Fruit fly (Drosophila melanogaster) whole organism, embryonic: ENCODE data around the gene PH4alphaPV.
A peak's percentile ranks its signal among the peaks of the same experiment; 100 is the strongest.

Experiments used
- ATbp ChIP-seq: fragments of 200-800 bp; sonication (Bioruptor generic); optimal IDR thresholded peaks from 2 replicates; lab custom pipeline; 2017; ENCODE audit warnings: missing biosample characterization, mild to moderate bottlenecking, missing genetic modification characterization, missing genetic modification reagents
- CG10462 ChIP-seq: fragments of 200-800 bp; sonication (Bioruptor generic); optimal IDR thresholded peaks from 2 replicates; lab custom pipeline; 2016; ENCODE audit warnings: missing biosample characterization, missing genetic modification characterization
- CG10565 ChIP-seq: fragments of 200-800 bp; sonication (Bioruptor generic); optimal IDR thresholded peaks from 3 replicates; lab custom pipeline; 2016; ENCODE audit warnings: missing biosample characterization, mild to moderate bottlenecking, missing genetic modification characterization
- CG10979 ChIP-seq: fragments of 200-800 bp; sonication (Bioruptor generic); optimal IDR thresholded peaks from 2 replicates; lab custom pipeline; 2018; ENCODE audit warnings: missing biosample characterization, mild to moderate bottlenecking, missing genetic modification characterization, moderate library complexity
- CG12942 ChIP-seq: fragments of 200-800 bp; sonication (Bioruptor generic); optimal IDR thresholded peaks from 3 replicates; lab custom pipeline; 2016; ENCODE audit warnings: missing biosample characterization, missing genetic modification characterization
- CG13287 ChIP-seq: fragments of 200-800 bp; sonication (Bioruptor generic); IDR thresholded peaks from 2 replicates; pipeline ENCODE4 v1.3.6; 2022; ENCODE audit warnings: missing biosample characterization, missing genetic modification characterization; ENCODE audit not compliant: partially characterized antibody
- CG13424 ChIP-seq: fragments of 200-800 bp; sonication (Bioruptor generic); optimal IDR thresholded peaks from 2 replicates; lab custom pipeline; 2019; ENCODE audit warnings: missing biosample characterization, mild to moderate bottlenecking, missing genetic modification characterization, moderate library complexity
- CG13894 ChIP-seq: fragments of 200-800 bp; sonication (Bioruptor generic); optimal IDR thresholded peaks from 3 replicates; lab custom pipeline; 2018; ENCODE audit warnings: missing biosample characterization, mild to moderate bottlenecking, missing genetic modification characterization, moderate library complexity
- CG17186 ChIP-seq: fragments of 200-800 bp; sonication (Bioruptor generic); optimal IDR thresholded peaks from 3 replicates; lab custom pipeline; 2017; ENCODE audit warnings: missing biosample characterization, missing genetic modification reagents, missing genetic modification characterization
- CG17612 ChIP-seq: fragments of 200-800 bp; sonication (Bioruptor generic); IDR thresholded peaks from 2 replicates; pipeline ENCODE4 v1.3.6; 2022; ENCODE audit warnings: missing biosample characterization, missing genetic modification characterization
- CG2199 ChIP-seq: fragments of 200-800 bp; sonication (Bioruptor generic); IDR thresholded peaks from 3 replicates; pipeline ENCODE4 v1.3.6; 2022; ENCODE audit warnings: missing biosample characterization, missing genetic modification characterization
- CG2678 ChIP-seq: fragments of 200-800 bp; sonication (Bioruptor generic); optimal IDR thresholded peaks from 3 replicates; lab custom pipeline; 2019; ENCODE audit warnings: missing biosample characterization, mild to moderate bottlenecking, missing genetic modification characterization, moderate library complexity
- CG33557 ChIP-seq: fragments of 200-800 bp; sonication (Bioruptor generic); optimal IDR thresholded peaks from 2 replicates; lab custom pipeline; 2019; ENCODE audit warnings: missing biosample characterization, mild to moderate bottlenecking, missing genetic modification characterization, moderate library complexity
- CG34376 ChIP-seq: fragments of 200-800 bp; sonication (Bioruptor generic); optimal IDR thresholded peaks from 2 replicates; lab custom pipeline; 2018; ENCODE audit warnings: missing biosample characterization, mild to moderate bottlenecking, missing genetic modification characterization
- CG4328 ChIP-seq: fragments of 200-800 bp; sonication (Bioruptor generic); optimal IDR thresholded peaks from 3 replicates; lab custom pipeline; 2017; ENCODE audit warnings: missing biosample characterization, missing genetic modification reagents, missing genetic modification characterization
- CG4617 ChIP-seq: fragments of 200-800 bp; sonication (Bioruptor generic); optimal IDR thresholded peaks from 3 replicates; lab custom pipeline; 2016; ENCODE audit warnings: missing biosample characterization, missing genetic modification characterization, borderline replicate concordance
- CG4730 ChIP-seq: fragments of 200-800 bp; sonication (Bioruptor generic); IDR thresholded peaks from 2 replicates; pipeline ENCODE4 v1.3.6; 2022; ENCODE audit warnings: missing biosample characterization, missing genetic modification characterization
- CG6689 ChIP-seq: fragments of 200-800 bp; sonication (Bioruptor generic); IDR thresholded peaks from 2 replicates; pipeline ENCODE4 v1.3.6; 2022; ENCODE audit warnings: missing biosample characterization, missing genetic modification characterization
- CG6813 ChIP-seq: fragments of 200-800 bp; sonication (Bioruptor generic); optimal IDR thresholded peaks from 2 replicates; lab custom pipeline; 2017; ENCODE audit warnings: missing biosample characterization, missing genetic modification characterization, mild to moderate bottlenecking, moderate library complexity, missing genetic modification reagents
- CG8359 ChIP-seq: fragments of 200-800 bp; sonication (Bioruptor generic); optimal IDR thresholded peaks from 2 replicates; lab custom pipeline; 2017; ENCODE audit warnings: missing biosample characterization, mild to moderate bottlenecking, missing genetic modification characterization, borderline replicate concordance
- CG8388 ChIP-seq: fragments of 200-800 bp; sonication (Bioruptor generic); optimal IDR thresholded peaks from 2 replicates; lab custom pipeline; 2019; ENCODE audit warnings: missing biosample characterization, mild to moderate bottlenecking, missing genetic modification characterization, moderate library complexity
- E2f1 ChIP-seq: fragments of 200-800 bp; sonication (Bioruptor generic); IDR thresholded peaks from 2 replicates; pipeline ENCODE4 v1.3.6; 2022; ENCODE audit warnings: missing biosample characterization, missing genetic modification characterization
- Fer3 ChIP-seq: fragments of 200-800 bp; sonication (Bioruptor generic); optimal IDR thresholded peaks from 2 replicates; lab custom pipeline; 2018; ENCODE audit warnings: missing biosample characterization, mild to moderate bottlenecking, missing genetic modification characterization, moderate library complexity
- Hr78 ChIP-seq, 2 experiments: fragments of 200-800 bp in 1 of 2; fragments of >200 bp in 1 of 2; sonication (Bioruptor generic) in 1 of 2; optimal IDR thresholded peaks; 2 replicates each; lab custom pipeline; 2017 to 2019; ENCODE audit warnings: missing biosample characterization in 2 of 2, missing genetic modification characterization in 2 of 2, mild to moderate bottlenecking in 1 of 2, moderate library complexity in 1 of 2
- MBD-R2 ChIP-seq: fragments of 200-800 bp; sonication (Bioruptor generic); IDR thresholded peaks from 2 replicates; pipeline ENCODE4 v1.3.6; 2022; ENCODE audit warnings: missing biosample characterization, missing genetic modification characterization
- Rfx ChIP-seq: fragments of 200-800 bp; sonication (Bioruptor generic); IDR thresholded peaks from 2 replicates; pipeline ENCODE4 v1.3.6; 2022; ENCODE audit warnings: missing biosample characterization, missing genetic modification characterization
- Sox102F ChIP-seq: fragments of 200-800 bp; sonication (Bioruptor generic); optimal IDR thresholded peaks from 2 replicates; lab custom pipeline; 2018; ENCODE audit warnings: missing biosample characterization, mild to moderate bottlenecking, missing genetic modification characterization, moderate library complexity
- Xrp1 ChIP-seq: fragments of 200-800 bp; sonication (Bioruptor generic); IDR thresholded peaks from 2 replicates; pipeline ENCODE4 v1.3.6; 2022; ENCODE audit warnings: missing biosample characterization, missing genetic modification characterization
- ab ChIP-seq: fragments of 200-800 bp; sonication (Bioruptor generic); optimal IDR thresholded peaks from 2 replicates; lab custom pipeline; 2016; ENCODE audit warnings: missing biosample characterization, missing genetic modification characterization
- ato ChIP-seq: fragments of 200-800 bp; sonication (Bioruptor generic); IDR thresholded peaks from 2 replicates; pipeline ENCODE4 v1.3.6; 2022; ENCODE audit warnings: missing biosample characterization, missing genetic modification characterization; ENCODE audit not compliant: partially characterized antibody
- bcd ChIP-seq: fragments of 200-800 bp; sonication (Bioruptor generic); optimal IDR thresholded peaks from 2 replicates; lab custom pipeline; 2017; ENCODE audit warnings: missing biosample characterization, mild to moderate bottlenecking, missing genetic modification characterization
- cad ChIP-seq: fragments of >200 bp; optimal IDR thresholded peaks from 2 replicates; lab custom pipeline; 2017; ENCODE audit warnings: missing biosample characterization, missing genetic modification characterization
- crc ChIP-seq: fragments of 200-800 bp; sonication (Bioruptor generic); optimal IDR thresholded peaks from 2 replicates; lab custom pipeline; 2016; ENCODE audit warnings: missing biosample characterization, missing genetic modification characterization
- croc ChIP-seq: fragments of 200-800 bp; sonication (Bioruptor generic); conservative IDR thresholded peaks from 3 replicates; pipeline ENCODE4 v1.3.6; 2022; ENCODE audit warnings: missing biosample characterization, missing genetic modification characterization
- h ChIP-seq: fragments of >200 bp; optimal IDR thresholded peaks from 2 replicates; lab custom pipeline; 2017
- hkb ChIP-seq, 2 experiments: fragments of 200-800 bp in 1 of 2; fragments of >200 bp in 1 of 2; sonication (Bioruptor generic) in 1 of 2; IDR thresholded peaks in 1 of 2; optimal IDR thresholded peaks in 1 of 2; 2 replicates each; pipeline versions ENCODE4 v1.3.6 to Lab custom; 2017 to 2022; ENCODE audit warnings: missing biosample characterization in 1 of 2, missing genetic modification characterization in 1 of 2
- lilli ChIP-seq: fragments of 200-800 bp; sonication (Bioruptor generic); optimal IDR thresholded peaks from 3 replicates; lab custom pipeline; 2016; ENCODE audit warnings: missing biosample characterization, missing genetic modification characterization
- lola ChIP-seq, 3 experiments: fragments of >200 bp in 2 of 3; fragments of 200-800 bp in 1 of 3; sonication (Bioruptor generic) in 1 of 3; optimal IDR thresholded peaks; 2 replicates each; lab custom pipeline; 2017 to 2019; ENCODE audit warnings: missing biosample characterization in 3 of 3, missing genetic modification characterization in 3 of 3, mild to moderate bottlenecking in 1 of 3, moderate library complexity in 1 of 3
- lov ChIP-seq, 2 experiments: fragments of 200-800 bp in 1 of 2; fragments of >200 bp in 1 of 2; sonication (Bioruptor generic) in 1 of 2; IDR thresholded peaks in 1 of 2; optimal IDR thresholded peaks in 1 of 2; 2 replicates in 1 of 2; 3 replicates in 1 of 2; pipeline versions ENCODE4 v1.3.6 to Lab custom; 2017 to 2022; ENCODE audit warnings: missing biosample characterization in 1 of 2, missing genetic modification characterization in 1 of 2
- mirr ChIP-seq: fragments of 200-800 bp; sonication (Bioruptor generic); optimal IDR thresholded peaks from 3 replicates; lab custom pipeline; 2018; ENCODE audit warnings: missing biosample characterization, mild to moderate bottlenecking, missing genetic modification characterization
- nau ChIP-seq: fragments of 200-800 bp; sonication (Bioruptor generic); optimal IDR thresholded peaks from 3 replicates; lab custom pipeline; 2017; ENCODE audit warnings: missing biosample characterization, mild to moderate bottlenecking, missing genetic modification characterization, missing genetic modification reagents
- pnt ChIP-seq: fragments of 200-800 bp; sonication (Bioruptor generic); optimal IDR thresholded peaks from 3 replicates; lab custom pipeline; 2016; ENCODE audit warnings: missing biosample characterization, missing genetic modification characterization
- psq ChIP-seq: fragments of 200-800 bp; sonication (Bioruptor generic); optimal IDR thresholded peaks from 2 replicates; lab custom pipeline; 2017; ENCODE audit warnings: missing biosample characterization, missing genetic modification characterization
- repo ChIP-seq: fragments of 200-800 bp; sonication (Bioruptor generic); optimal IDR thresholded peaks from 2 replicates; lab custom pipeline; 2016; ENCODE audit warnings: missing biosample characterization, missing genetic modification characterization
- slbo ChIP-seq: fragments of 200-800 bp; sonication (Bioruptor generic); IDR thresholded peaks from 2 replicates; pipeline ENCODE4 v1.3.6; 2022; ENCODE audit warnings: missing biosample characterization, missing genetic modification characterization
- wek ChIP-seq: fragments of 200-800 bp; sonication (Bioruptor generic); optimal IDR thresholded peaks from 3 replicates; lab custom pipeline; 2018; ENCODE audit warnings: missing biosample characterization, mild to moderate bottlenecking, missing genetic modification characterization, moderate library complexity
- z ChIP-seq: fragments of 200-800 bp; sonication (Bioruptor generic); IDR thresholded peaks from 3 replicates; pipeline ENCODE4 v1.3.6; 2022; ENCODE audit warnings: missing biosample characterization, missing genetic modification characterization

The PH4alphaPV gene

DNA sequence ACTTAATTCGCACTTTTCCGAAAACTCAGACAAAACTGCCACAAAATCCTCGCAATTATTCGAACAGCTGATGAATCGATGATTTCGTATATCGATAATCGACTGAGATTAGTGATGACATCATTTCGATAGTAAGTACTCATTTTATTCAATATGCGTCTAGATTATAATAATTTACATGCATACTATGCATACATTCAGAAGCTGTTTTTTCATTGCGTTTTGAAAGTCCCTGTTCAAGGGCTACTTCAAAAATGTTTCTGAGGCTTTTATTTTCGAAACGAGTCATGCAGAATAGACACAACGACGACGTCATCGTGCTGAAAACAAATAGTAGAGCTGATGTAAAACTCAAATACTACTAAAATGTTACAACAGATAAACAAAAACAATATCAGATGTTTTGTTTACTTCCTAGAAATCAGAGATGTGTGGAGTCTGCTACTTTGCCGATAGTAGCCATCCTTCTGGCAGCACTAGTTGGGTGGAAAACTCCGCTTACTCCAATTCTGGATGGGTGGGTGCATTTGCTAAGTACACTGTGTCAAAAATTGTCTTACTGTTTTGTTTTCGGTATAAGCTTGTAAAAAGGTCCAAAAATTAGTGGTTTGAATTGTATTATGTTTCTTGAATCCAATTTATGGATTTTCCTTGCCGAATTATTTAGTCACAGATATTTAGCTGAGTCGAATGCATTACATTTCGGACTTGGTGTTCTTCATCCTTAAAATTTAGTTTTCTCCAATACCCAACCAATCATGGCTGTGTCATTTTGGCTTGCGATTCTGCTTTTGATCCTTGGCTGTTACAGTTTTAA, 46.7 kb downstream of the PH4alphaPV start, which contains the start of the genes CG2246 and CG31021 (continued):
- TF ChIP-seq Xrp1 (no peak), wek (GFP tag; lab: Kevin White, UChicago) (no peak), CG4617 (GFP tag; lab: Kevin White, UChicago) (peak; percentile 54), CG8388 (GFP tag; lab: Kevin White, UChicago) (peak; percentile 23), CG2199 (GFP tag; lab: Robert Waterston, UW) (peak; percentile 55; the same call in 1 of the 3 replicates), nau (no peak), CG10979 (tag; lab: Kevin White, UChicago) (peak; percentile 25), CG6689 (GFP tag; lab: Robert Waterston, UW) (no peak), cad (no peak), ATbp (GFP tag; lab: Kevin White, UChicago) (no peak), ato (peak; percentile 76), CG13894 (peak; percentile 11), pnt (GFP tag; lab: Kevin White, UChicago) (peak; percentile 66), CG13287 (GFP tag; lab: Robert Waterston, UW) (peak; percentile 85), slbo (GFP tag; lab: Robert Waterston, UW) (peak; percentile 87), CG10565 (GFP tag; lab: Kevin White, UChicago) (no peak), ab (peak; percentile 77), hkb (optimal IDR thresholded peaks at IDR 0.05; lab: Kevin White, UChicago) (no peak), hkb (GFP tag; IDR thresholded peaks at IDR 0.05; lab: Robert Waterston, UW) (no peak), CG17612 (GFP tag; lab: Robert Waterston, UW) (no peak), mirr (GFP tag; lab: Kevin White, UChicago) (no peak), lov (optimal IDR thresholded peaks at IDR 0.05; lab: Kevin White, UChicago) (no peak), lov (GFP tag; IDR thresholded peaks at IDR 0.05; lab: Robert Waterston, UW) (no peak), CG4730 (GFP tag; lab: Robert Waterston, UW) (peak; percentile 34; the same call in 1 of the 2 replicates), Hr78 (GFP tag; optimal IDR thresholded peaks at IDR 0.05; lab: Kevin White, UChicago) (no peak), lilli (GFP tag; lab: Kevin White, UChicago) (peak; percentile 68), croc (GFP tag; lab: Robert Waterston, UW) (no peak; the same call in 2 of the 3 replicates), CG12942 (peak; percentile 23), psq (GFP tag; lab: Kevin White, UChicago) (peak; percentile 45), z (GFP tag; lab: Robert Waterston, UW) (no peak), Fer3 (tag; lab: Kevin White, UChicago) (no peak), CG13424 (tag; lab: Kevin White, UChicago) (peak; percentile 59), Rfx (GFP tag; lab: Robert Waterston, UW) (peak; percentile 84), lola (GFP tag; optimal IDR thresholded peaks at IDR 0.05; lab: Kevin White, UChicago) (peak in 1 of 3 experiments; percentile 52), MBD-R2 (GFP tag; lab: Robert Waterston, UW) (peak; percentile 73; the same call in 1 of the 2 replicates), CG2678 (tag; lab: Kevin White, UChicago) (peak; percentile 47), CG34376 (GFP tag; lab: Kevin White, UChicago) (peak; percentile 18), CG33557 (GFP tag; lab: Kevin White, UChicago) (no peak), CG17186 (peak; percentile 27), CG10462 (GFP tag; lab: Kevin White, UChicago) (peak; percentile 29), bcd (peak; percentile 60), h (lab: Kevin White, UChicago) (no peak), crc (no peak), E2f1 (no peak; the same call in 1 of the 2 replicates), Sox102F (GFP tag; lab: Kevin White, UChicago) (peak; percentile 39), CG6813 (no peak), CG4328 (GFP tag; lab: Kevin White, UChicago) (no peak), CG8359 (GFP tag; lab: Kevin White, UChicago) (no peak), repo (GFP tag; lab: Kevin White, UChicago) (no peak)
